Fruit fly (Drosophila melanogaster) whole organism, wandering third instar larva: ENCODE measurements around the gene B52.

Experiments
- Abd-B ChIP-seq: fragments of >200 bp; optimal IDR thresholded peaks from 2 replicates; lab custom pipeline; 2017; ENCODE audit warnings: missing biosample characterization, missing genetic modification characterization
- CG9705 ChIP-seq: fragments of 200-800 bp; sonication (Bioruptor generic); optimal IDR thresholded peaks from 2 replicates; lab custom pipeline; 2018; ENCODE audit warnings: missing biosample characterization, mild to moderate bottlenecking, missing genetic modification characterization
- Dif ChIP-seq: fragments of 200-275, 200-300 bp; sonication (Bioruptor generic); optimal IDR thresholded peaks from 2 replicates; lab custom pipeline; 2018; ENCODE audit warnings: missing biosample characterization, missing genetic modification characterization; ENCODE audit not compliant: partially characterized antibody
- Hr83 ChIP-seq: fragments of 200-300 bp; sonication (Bioruptor generic); optimal IDR thresholded peaks from 2 replicates; lab custom pipeline; 2016; ENCODE audit warnings: missing biosample characterization, mild to moderate bottlenecking, missing genetic modification characterization, moderate library complexity; ENCODE audit not compliant: poor library complexity, severe bottlenecking
- brk ChIP-seq: fragments of 200-800 bp; sonication (Bioruptor generic); optimal IDR thresholded peaks from 2 replicates; lab custom pipeline; 2016; ENCODE audit warnings: missing biosample characterization, mild to moderate bottlenecking, missing genetic modification characterization
- h ChIP-seq: fragments of 200-800 bp; sonication (Bioruptor generic); optimal IDR thresholded peaks from 3 replicates; lab custom pipeline; 2016; ENCODE audit warnings: missing biosample characterization, mild to moderate bottlenecking, missing genetic modification characterization
- tai ChIP-seq: sonication (Bioruptor generic); optimal IDR thresholded peaks from 2 replicates; lab custom pipeline; 2016; ENCODE audit warnings: missing biosample characterization, missing genetic modification characterization

DNA sequence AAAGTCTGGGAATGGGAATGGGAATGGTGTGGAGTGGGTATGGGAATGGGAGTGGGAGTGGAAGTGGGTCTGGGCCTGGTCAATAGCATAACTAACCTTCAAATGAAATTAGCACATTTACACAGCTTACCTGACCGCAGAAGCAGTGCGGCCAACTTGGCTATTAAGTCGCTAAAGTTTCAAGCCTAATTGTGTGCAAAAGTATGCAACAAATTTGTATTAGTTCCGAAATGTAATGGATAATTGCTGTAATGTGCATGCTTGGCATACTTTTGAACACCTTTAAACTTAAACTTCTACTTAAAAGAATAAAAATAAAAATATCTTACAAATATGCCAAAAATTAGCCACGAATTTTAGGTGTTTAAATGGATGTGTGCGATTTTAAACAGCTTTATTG, 46.1 kb upstream of the B52 start:
- no peak for TF ChIP-seq tai (GFP tag; lab: Kevin White, UChicago)
- TF ChIP-seq Dif (GFP tag; lab: Kevin White, UChicago), result no peak
- TF ChIP-seq CG9705 (GFP tag; lab: Kevin White, UChicago), result no peak
- no peak for TF ChIP-seq Abd-B (GFP tag; lab: Kevin White, UChicago)
- TF ChIP-seq Hr83, result no peak
- TF ChIP-seq brk (GFP tag; lab: Kevin White, UChicago), result no peak
- no peak for TF ChIP-seq h
